Worm (Caenorhabditis elegans) whole organism, late embryonic: ENCODE measurements around the gene Y49F6A.5.

ENCODE experiments used
- C38D4.7 ChIP-seq: fragments of 200-800 bp; sonication (Bioruptor generic); optimal IDR thresholded peaks from 2 replicates; lab custom pipeline; 2018; ENCODE audit warnings: mild to moderate bottlenecking, missing genetic modification characterization, moderate library complexity, missing compliant biosample characterization
- F13H6.1 ChIP-seq: sonication (generic microtip); optimal IDR thresholded peaks from 2 replicates; lab custom pipeline; 2016; ENCODE audit warnings: missing genetic modification characterization, missing compliant biosample characterization
- K02D7.2 ChIP-seq: sonication (generic microtip); optimal IDR thresholded peaks from 2 replicates; lab custom pipeline; 2017; ENCODE audit warnings: mild to moderate bottlenecking, missing genetic modification characterization, missing compliant biosample characterization
- Y22D7AL.16 ChIP-seq: sonication (generic microtip); optimal IDR thresholded peaks from 2 replicates; lab custom pipeline; 2016; ENCODE audit warnings: missing genetic modification characterization, missing compliant biosample characterization
- ceh-18 ChIP-seq: sonication (generic microtip); optimal IDR thresholded peaks from 2 replicates; lab custom pipeline; 2016; ENCODE audit warnings: missing genetic modification characterization, missing compliant biosample characterization
- ceh-2 ChIP-seq: sonication (generic microtip); optimal IDR thresholded peaks from 2 replicates; lab custom pipeline; 2016; ENCODE audit warnings: missing genotype, missing genetic modification characterization, missing compliant biosample characterization
- ceh-22 ChIP-seq: sonication (generic microtip); optimal IDR thresholded peaks from 2 replicates; lab custom pipeline; 2017; ENCODE audit warnings: missing biosample characterization, missing genetic modification characterization
- ceh-34 ChIP-seq: sonication (generic microtip); optimal IDR thresholded peaks from 2 replicates; lab custom pipeline; 2016; ENCODE audit warnings: mild to moderate bottlenecking, missing genetic modification characterization, missing compliant biosample characterization
- dve-1 ChIP-seq: sonication (generic microtip); optimal IDR thresholded peaks from 2 replicates; lab custom pipeline; 2017; ENCODE audit warnings: antibody characterized with exemption, mild to moderate bottlenecking, missing genetic modification characterization, missing compliant biosample characterization
- ets-4 ChIP-seq: sonication (generic microtip); optimal IDR thresholded peaks from 2 replicates; lab custom pipeline; 2016; ENCODE audit warnings: missing genetic modification characterization, missing compliant biosample characterization
- eyg-1 ChIP-seq: sonication (generic microtip); optimal IDR thresholded peaks from 2 replicates; lab custom pipeline; 2016; ENCODE audit warnings: missing genotype, missing genetic modification characterization, missing compliant biosample characterization
- fax-1 ChIP-seq: sonication (generic microtip); optimal IDR thresholded peaks from 2 replicates; lab custom pipeline; 2016; ENCODE audit warnings: missing genotype, missing genetic modification characterization, missing compliant biosample characterization
- hlh-13 ChIP-seq: fragments of 200-800 bp; sonication (Bioruptor generic); optimal IDR thresholded peaks from 2 replicates; lab custom pipeline; 2018; ENCODE audit warnings: mild to moderate bottlenecking, missing genetic modification characterization, missing compliant biosample characterization
- hlh-15 ChIP-seq: sonication (generic microtip); optimal IDR thresholded peaks from 2 replicates; lab custom pipeline; 2016; ENCODE audit warnings: missing genetic modification characterization, missing compliant biosample characterization
- hlh-30 ChIP-seq: sonication (generic microtip); optimal IDR thresholded peaks from 2 replicates; lab custom pipeline; 2017; ENCODE audit warnings: antibody characterized with exemption, missing genetic modification characterization, missing compliant biosample characterization; ENCODE audit not compliant: insufficient read depth
- hlh-8 ChIP-seq: sonication (generic microtip); optimal IDR thresholded peaks from 2 replicates; lab custom pipeline; 2016; ENCODE audit warnings: missing genotype, missing genetic modification characterization, missing compliant biosample characterization
- lin-11 ChIP-seq: fragments of 200-800 bp; sonication (Bioruptor generic); optimal IDR thresholded peaks from 2 replicates; lab custom pipeline; 2018; ENCODE audit warnings: mild to moderate bottlenecking, missing genetic modification characterization, missing compliant biosample characterization
- npax-4 ChIP-seq: sonication (generic microtip); optimal IDR thresholded peaks from 2 replicates; lab custom pipeline; 2016; ENCODE audit warnings: missing genetic modification characterization, missing compliant biosample characterization
- pag-3 ChIP-seq: sonication (generic microtip); optimal IDR thresholded peaks from 2 replicates; lab custom pipeline; 2016; ENCODE audit warnings: missing compliant biosample characterization, missing genetic modification characterization, borderline replicate concordance
- pat-9 ChIP-seq: fragments of 200-800 bp; sonication (Bioruptor generic); optimal IDR thresholded peaks from 2 replicates; lab custom pipeline; 2018; ENCODE audit warnings: mild to moderate bottlenecking, missing genetic modification characterization, moderate library complexity, missing compliant biosample characterization
- pha-2 ChIP-seq: sonication (generic microtip); optimal IDR thresholded peaks from 2 replicates; lab custom pipeline; 2017; ENCODE audit warnings: mild to moderate bottlenecking, missing genetic modification characterization, missing compliant biosample characterization
- pqm-1 ChIP-seq: sonication (generic microtip); optimal IDR thresholded peaks from 2 replicates; lab custom pipeline; 2016; ENCODE audit warnings: missing genetic modification characterization, missing compliant biosample characterization
- ref-2 ChIP-seq: sonication (generic microtip); optimal IDR thresholded peaks from 2 replicates; lab custom pipeline; 2016; ENCODE audit warnings: missing genetic modification characterization, missing compliant biosample characterization
- sox-2 ChIP-seq: fragments of 200-800 bp; sonication (Bioruptor generic); IDR thresholded peaks from 2 replicates; pipeline ENCODE4 v1.3.6; 2022; ENCODE audit warnings: missing genetic modification reagents, missing genetic modification characterization, missing compliant biosample characterization
- sox-4 ChIP-seq: sonication (generic microtip); optimal IDR thresholded peaks from 2 replicates; lab custom pipeline; 2017; ENCODE audit warnings: mild to moderate bottlenecking, missing genetic modification characterization, inconsistent platforms, missing compliant biosample characterization
- syd-9 ChIP-seq: sonication (generic microtip); optimal IDR thresholded peaks from 2 replicates; lab custom pipeline; 2016; ENCODE audit warnings: mild to moderate bottlenecking, missing genetic modification characterization, moderate library complexity, missing compliant biosample characterization
- tbx-2 ChIP-seq: sonication (generic microtip); optimal IDR thresholded peaks from 2 replicates; lab custom pipeline; 2016; ENCODE audit warnings: missing genetic modification characterization, missing compliant biosample characterization
- tbx-7 ChIP-seq: sonication (generic microtip); optimal IDR thresholded peaks from 2 replicates; lab custom pipeline; 2016; ENCODE audit warnings: missing genotype, missing genetic modification characterization, missing compliant biosample characterization
- ttx-3 ChIP-seq: sonication (generic microtip); optimal IDR thresholded peaks from 2 replicates; lab custom pipeline; 2016; ENCODE audit warnings: missing genetic modification reagents, missing genetic modification characterization, missing compliant biosample characterization
- unc-3 ChIP-seq, 2 experiments: fragments of 200-800 bp in 1 of 2; sonication (Bioruptor generic) in 1 of 2; sonication (generic microtip) in 1 of 2; conservative IDR thresholded peaks in 1 of 2; optimal IDR thresholded peaks in 1 of 2; 2 replicates each; pipeline versions ENCODE4 v1.3.6 to Lab custom; 2016 to 2022; ENCODE audit warnings: missing compliant biosample characterization in 2 of 2, missing genetic modification characterization in 2 of 2, missing genetic modification reagents in 1 of 2
- unc-55 ChIP-seq: sonication (generic microtip); optimal IDR thresholded peaks from 2 replicates; lab custom pipeline; 2017; ENCODE audit warnings: missing biosample characterization, missing genetic modification reagents, missing genetic modification characterization
- zip-5 ChIP-seq: sonication (generic microtip); optimal IDR thresholded peaks from 2 replicates; lab custom pipeline; 2016; ENCODE audit warnings: missing genetic modification characterization, missing compliant biosample characterization
- ztf-16 ChIP-seq: sonication (generic microtip); optimal IDR thresholded peaks from 2 replicates; lab custom pipeline; 2017; ENCODE audit warnings: missing genetic modification characterization, missing compliant biosample characterization

The Y49F6A.5 gene

DNA sequence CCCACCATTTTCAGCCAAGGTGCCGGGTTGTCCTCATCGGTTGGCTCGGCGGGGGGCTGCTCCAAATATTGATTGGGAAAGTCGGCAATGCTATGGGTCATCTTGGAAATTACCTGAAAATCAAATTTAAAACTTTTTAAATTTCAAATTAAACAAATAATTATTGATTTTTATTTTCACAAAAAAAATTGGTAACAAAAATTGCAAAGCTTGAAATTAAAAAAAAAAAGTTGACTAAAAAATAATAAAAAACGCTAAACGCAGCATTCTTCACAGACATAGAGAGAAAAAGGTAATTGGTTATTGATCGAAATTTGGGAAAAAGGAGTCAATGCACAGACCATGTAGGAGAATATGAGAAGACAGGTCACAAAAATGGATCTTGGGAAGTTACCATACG lies 10.9 kb downstream of the Y49F6A.5 start, which contains the start of gene Y49F6A.11:
Gene Y49F6A.11, minus strand, starts transcription at position 101 of the 400 bp plus-strand sequence.
- TF ChIP-seq zip-5 (tag; lab: Kevin White, UChicago) (no peak), ref-2 (no peak), hlh-15 (tag; lab: Kevin White, UChicago) (no peak), pat-9 (tag; lab: Kevin White, UChicago) (no peak), C38D4.7 (GFP tag; lab: Kevin White, UChicago) (no peak), pag-3 (tag; lab: Kevin White, UChicago) (no peak), eyg-1 (tag; lab: Kevin White, UChicago) (no peak), K02D7.2 (tag; lab: Kevin White, UChicago) (no peak), unc-55 (GFP tag; lab: Kevin White, UChicago) (no peak), fax-1 (tag; lab: Kevin White, UChicago) (no peak), tbx-2 (tag; lab: Kevin White, UChicago) (no peak)

DNA sequence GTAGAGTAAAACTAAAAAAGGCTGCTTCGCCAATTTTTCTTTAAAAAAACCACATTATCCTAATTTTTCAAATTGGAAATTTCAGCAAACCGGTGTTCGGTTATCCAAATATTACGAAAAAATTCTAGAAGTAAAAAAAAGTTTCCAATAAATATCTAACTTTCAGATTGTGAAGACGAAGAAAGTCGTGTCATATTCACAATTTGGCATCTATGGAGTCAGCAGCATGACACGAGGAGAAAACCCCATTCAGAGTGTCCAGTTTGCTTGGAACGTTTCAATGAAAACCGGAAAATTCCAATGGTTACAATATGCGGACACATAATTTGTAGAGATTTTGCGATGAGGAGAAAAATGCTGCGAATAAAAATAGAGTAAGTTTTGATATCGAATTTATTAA lies 14.3 kb downstream of the Y49F6A.5 start, which contains the start of gene Y49F6A.12:
Gene Y49F6A.12, plus strand, starts transcription at position 301 of the 400 bp plus-strand sequence.
- no peak for TF ChIP-seq ztf-16 (tag; lab: Kevin White, UChicago)
- TF ChIP-seq unc-55 (GFP tag; lab: Kevin White, UChicago), result no peak
- no peak for TF ChIP-seq ceh-18 (tag; lab: Kevin White, UChicago)
- TF ChIP-seq sox-2 (GFP tag; lab: Robert Waterston, UW), result no peak
- no peak for TF ChIP-seq tbx-7 (tag; lab: Kevin White, UChicago)
- no peak for TF ChIP-seq lin-11 (tag; lab: Kevin White, UChicago)

- no peak for TF ChIP-seq K02D7.2 (tag; lab: Kevin White, UChicago)
- no peak for TF ChIP-seq zip-5 (tag; lab: Kevin White, UChicago)
- TF ChIP-seq F13H6.1 (tag; lab: Kevin White, UChicago), result no peak
- no peak for TF ChIP-seq pat-9 (tag; lab: Kevin White, UChicago)
- no peak for TF ChIP-seq Y22D7AL.16 (tag; lab: Kevin White, UChicago)
- no peak for TF ChIP-seq dve-1 (tag; lab: Kevin White, UChicago)
- TF ChIP-seq hlh-8 (tag; lab: Kevin White, UChicago), result no peak
- no peak for TF ChIP-seq ceh-34 (tag; lab: Kevin White, UChicago)
- no peak for TF ChIP-seq ztf-16 (tag; lab: Kevin White, UChicago)
- TF ChIP-seq pha-2 (tag; lab: Kevin White, UChicago), result no peak
- no peak for TF ChIP-seq C38D4.7 (GFP tag; lab: Kevin White, UChicago)
- no peak for TF ChIP-seq ceh-2 (tag; lab: Kevin White, UChicago)
Measured at ce11 chrII:3583402-3583801, 26.3 kb downstream of the Y49F6A.5 start, which contains the start of gene srh-60. TSS of gene srh-60 (plus strand) at chrII:3583702.

DNA sequence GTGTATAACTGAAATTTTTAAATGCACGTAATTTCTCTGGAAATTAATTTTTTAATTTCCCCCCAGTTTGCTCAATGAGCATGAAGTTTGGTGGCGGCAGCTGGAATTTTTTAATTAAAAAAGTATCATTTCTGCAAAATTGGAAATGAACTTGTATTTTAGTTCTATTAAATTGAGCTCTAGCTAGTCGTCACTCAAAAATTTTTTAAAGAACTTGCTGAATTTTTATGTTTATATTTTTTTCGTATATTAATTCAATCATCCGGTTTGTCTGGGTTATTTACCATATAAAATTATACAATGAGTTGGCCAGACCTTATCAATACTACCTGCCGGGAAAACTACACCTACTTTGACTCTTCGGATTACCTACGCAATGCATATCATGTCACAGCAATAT lies 27.9 kb downstream of the Y49F6A.5 start, which contains the start of gene srh-59:
Gene srh-59, plus strand, starts transcription at position 301 of the 400 bp plus-strand sequence.
- TF ChIP-seq sox-4 (tag; lab: Kevin White, UChicago), result no peak
- no peak for TF ChIP-seq ttx-3
- no peak for TF ChIP-seq lin-11 (tag; lab: Kevin White, UChicago)
- TF ChIP-seq npax-4 (tag; lab: Kevin White, UChicago), result no peak
- no peak for TF ChIP-seq syd-9 (tag; lab: Kevin White, UChicago)
- no peak for TF ChIP-seq eyg-1 (tag; lab: Kevin White, UChicago)
- no peak for TF ChIP-seq C38D4.7 (GFP tag; lab: Kevin White, UChicago)
- TF ChIP-seq F13H6.1 (tag; lab: Kevin White, UChicago), result no peak
- TF ChIP-seq pqm-1 (tag; lab: Kevin White, UChicago), result no peak
- no peak for TF ChIP-seq ceh-22 (tag; lab: Kevin White, UChicago)
- TF ChIP-seq hlh-30 (tag; lab: Kevin White, UChicago), result no peak
- no peak for TF ChIP-seq hlh-13
- TF ChIP-seq unc-3 (GFP tag; conservative IDR thresholded peaks at IDR 0.05; lab: Robert Waterston, UW), result no peak
- no peak for TF ChIP-seq unc-3 (tag; optimal IDR thresholded peaks at IDR 0.05; lab: Kevin White, UChicago)
- TF ChIP-seq pha-2 (tag; lab: Kevin White, UChicago), result no peak
- TF ChIP-seq ets-4 (tag; lab: Kevin White, UChicago), result no peak
